Fruit fly (Drosophila melanogaster): ENCODE data around the gene Irp-1A.

Irp-1A gene

DNA sequence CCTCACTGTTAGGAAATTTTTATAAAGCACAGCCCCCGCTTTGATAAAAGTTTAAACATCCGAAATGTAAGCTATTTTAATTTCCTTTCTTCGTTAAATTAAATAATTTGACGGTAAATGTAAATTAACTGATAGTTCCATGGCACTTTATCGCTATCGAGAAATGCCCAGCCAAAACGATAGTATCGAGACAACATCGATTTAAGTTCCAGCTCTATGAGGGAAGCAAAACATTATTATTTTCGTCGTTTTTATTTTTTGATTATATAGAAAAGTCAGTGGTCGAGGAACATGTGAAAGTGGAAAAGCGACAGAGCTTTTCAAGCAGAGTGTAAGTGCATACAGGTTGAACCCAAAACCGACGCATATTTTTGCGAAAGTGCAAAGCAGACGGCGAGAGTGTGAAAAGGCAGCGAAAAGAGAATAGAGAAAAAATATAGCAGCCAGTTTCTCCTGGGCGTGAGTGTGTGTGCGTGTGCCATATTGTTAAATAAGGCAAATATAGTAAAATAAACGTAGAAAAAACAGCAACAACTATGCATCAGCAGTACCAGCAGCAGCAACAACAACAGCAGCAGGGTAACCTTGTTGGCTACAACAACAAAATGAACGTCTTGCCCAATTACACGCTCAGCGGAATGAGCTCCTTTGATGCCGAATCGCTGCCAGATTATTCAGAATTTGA, 2.5 kb upstream of the Irp-1A start, which contains the start of gene CG45049 (continued):
- TF ChIP-seq sug (tag; optimal IDR thresholded peaks at IDR 0.05) (no peak), dmrt99B (tag; optimal IDR thresholded peaks at IDR 0.05) (no peak), CG11093 (GFP tag; IDR thresholded peaks at IDR 0.05) (no peak), Optix (GFP tag; IDR thresholded peaks at IDR 0.05) (no peak), nerfin-2 (GFP tag; IDR thresholded peaks at IDR 0.05; ENCODE audit: partially characterized antibody) (peak; percentile 87), CG18262 (tag; optimal IDR thresholded peaks at IDR 0.05) (no peak), Ada2b (GFP tag; IDR thresholded peaks at IDR 0.05) (no peak), HHEX (GFP tag; optimal IDR thresholded peaks at IDR 0.05) (no peak), nerfin-1 (tag; optimal IDR thresholded peaks at IDR 0.05) (no peak), Hey (tag; optimal IDR thresholded peaks at IDR 0.05) (no peak), HLH54F (GFP tag; optimal IDR thresholded peaks at IDR 0.05) (no peak), crol (GFP tag; IDR thresholded peaks at IDR 0.05) (no peak), H2.0 (GFP tag; IDR thresholded peaks at IDR 0.05) (no peak), chn (GFP tag; optimal IDR thresholded peaks at IDR 0.05) (no peak), CG3847 (GFP tag; IDR thresholded peaks at IDR 0.05) (0 out of 2 replicates have a peak, but pooled peaks have one; percentile 37), lilli (GFP tag; optimal IDR thresholded peaks at IDR 0.05) (peak; percentile 34), trem (tag; optimal IDR thresholded peaks at IDR 0.05) (peak; percentile 4), CG6765 (GFP tag; optimal IDR thresholded peaks at IDR 0.05) (no peak), CG10979 (tag; optimal IDR thresholded peaks at IDR 0.05) (no peak), Kr (GFP tag; optimal IDR thresholded peaks at IDR 0.05) (no peak), CG17912 (GFP tag; optimal IDR thresholded peaks at IDR 0.05) (no peak), croc (GFP tag; conservative IDR thresholded peaks at IDR 0.05) (no peak), Hand (GFP tag; optimal IDR thresholded peaks at IDR 0.05) (no peak), Side (GFP tag; optimal IDR thresholded peaks at IDR 0.05) (no peak), gt (GFP tag; IDR thresholded peaks at IDR 0.05) (no peak), HLH4C (GFP tag; IDR thresholded peaks at IDR 0.05; ENCODE audit: partially characterized antibody) (peak; percentile 87), Vsx1 (GFP tag; optimal IDR thresholded peaks at IDR 0.05) (no peak), tx (GFP tag; optimal IDR thresholded peaks at IDR 0.05) (no peak), CG9215 (GFP tag; IDR thresholded peaks at IDR 0.05) (no peak), CG11398 (GFP tag; optimal IDR thresholded peaks at IDR 0.05) (no peak), CG6813 (GFP tag; optimal IDR thresholded peaks at IDR 0.05) (no peak), kni (GFP tag; optimal IDR thresholded peaks at IDR 0.05) (peak; percentile 40), CG9932 (GFP tag; IDR thresholded peaks at IDR 0.05) (peak; percentile 65), grau (tag; optimal IDR thresholded peaks at IDR 0.05) (no peak), CG5953 (GFP tag; IDR thresholded peaks at IDR 0.05) (no peak), CG8944 (GFP tag; optimal IDR thresholded peaks at IDR 0.05) (no peak), Stat92E (GFP tag; optimal IDR thresholded peaks at IDR 0.05) (no peak), CG14014 (GFP tag; IDR thresholded peaks at IDR 0.05) (no peak), MTF-1 (GFP tag; optimal IDR thresholded peaks at IDR 0.05; ENCODE audit: borderline replicate concordance) (no peak), zen (tag; optimal IDR thresholded peaks at IDR 0.05) (no peak), CG1832 (GFP tag; optimal IDR thresholded peaks at IDR 0.05) (no peak), E2f2 (GFP tag; IDR thresholded peaks at IDR 0.05) (no peak), CG33557 (GFP tag; optimal IDR thresholded peaks at IDR 0.05) (no peak), corto (GFP tag; optimal IDR thresholded peaks at IDR 0.05) (no peak), tin (GFP tag; optimal IDR thresholded peaks at IDR 0.05) (no peak), CG17829 (tag; optimal IDR thresholded peaks at IDR 0.05) (no peak), CG7556 (GFP tag; optimal IDR thresholded peaks at IDR 0.05) (no peak), Mes4 (GFP tag; optimal IDR thresholded peaks at IDR 0.05) (no peak), CG3726 (GFP tag; IDR thresholded peaks at IDR 0.05) (no peak), Sox100B (GFP tag; optimal IDR thresholded peaks at IDR 0.05) (no peak)
